Fruit fly (Drosophila melanogaster): ENCODE data around the gene nerfin-1.

The nerfin-1 gene

dm6 chr3L:872389-872972 lies 36.4 kb upstream of the nerfin-1 start (continued):
- no peak for TF ChIP-seq aop (GFP tag; IDR thresholded peaks at IDR 0.05)
- TF ChIP-seq CG10543 (GFP tag; optimal IDR thresholded peaks at IDR 0.05): peak; percentile 26
- TF ChIP-seq CG18011 (GFP tag; optimal IDR thresholded peaks at IDR 0.05): no peak
- no peak for TF ChIP-seq otp (GFP tag; IDR thresholded peaks at IDR 0.05)
- no peak for TF ChIP-seq psq (GFP tag; optimal IDR thresholded peaks at IDR 0.05)
- no peak for TF ChIP-seq gcm (GFP tag; optimal IDR thresholded peaks at IDR 0.05)
- TF ChIP-seq CG13775 (GFP tag; optimal IDR thresholded peaks at IDR 0.05): peak; percentile 55
- peak; percentile 45 for TF ChIP-seq gem (tag; optimal IDR thresholded peaks at IDR 0.05)
- no peak for TF ChIP-seq usp (GFP tag; optimal IDR thresholded peaks at IDR 0.05)
- TF ChIP-seq CG10979 (tag; optimal IDR thresholded peaks at IDR 0.05): peak; percentile 9
- no peak for TF ChIP-seq CG11695 (GFP tag; IDR thresholded peaks at IDR 0.05)
- no peak for TF ChIP-seq vfl (GFP tag; optimal IDR thresholded peaks at IDR 0.05)
- no peak for TF ChIP-seq sens-2 (GFP tag; IDR thresholded peaks at IDR 0.05)
- no peak for TF ChIP-seq CG31388 (GFP tag; optimal IDR thresholded peaks at IDR 0.05)
- peak; percentile 42 for TF ChIP-seq Dp (GFP tag; optimal IDR thresholded peaks at IDR 0.05)
- TF ChIP-seq bsh (GFP tag; optimal IDR thresholded peaks at IDR 0.05): peak in 1 of 2 experiments; percentile 38
- TF ChIP-seq mld (GFP tag; IDR thresholded peaks at IDR 0.05; ENCODE audit: partially characterized antibody): peak; percentile 74; the same call in 1 of the 3 replicates
- peak; percentile 80 for TF ChIP-seq CHES-1-like (GFP tag; optimal IDR thresholded peaks at IDR 0.05)
- TF ChIP-seq Atf-2 (GFP tag; optimal IDR thresholded peaks at IDR 0.05): peak; percentile 47
- no peak for TF ChIP-seq Asciz (GFP tag; optimal IDR thresholded peaks at IDR 0.05)
- peak; percentile 40 for TF ChIP-seq Hr3 (GFP tag; optimal IDR thresholded peaks at IDR 0.05)
- TF ChIP-seq CG13296 (GFP tag; optimal IDR thresholded peaks at IDR 0.05): no peak
- TF ChIP-seq Chrac-16 (GFP tag; optimal IDR thresholded peaks at IDR 0.05): peak; percentile 42
- peak; percentile 41 to 56 for TF ChIP-seq Pdp1 (GFP tag; optimal IDR thresholded peaks at IDR 0.05)
- peak; percentile 13 for TF ChIP-seq Atf3 (GFP tag; optimal IDR thresholded peaks at IDR 0.05)
- no peak for TF ChIP-seq CG15479 (GFP tag; optimal IDR thresholded peaks at IDR 0.05)
- TF ChIP-seq CG11723 (GFP tag; optimal IDR thresholded peaks at IDR 0.05): no peak
- TF ChIP-seq CG9215 (GFP tag; IDR thresholded peaks at IDR 0.05): peak; percentile 56
- peak; percentile 75 for TF ChIP-seq gro (GFP tag; optimal IDR thresholded peaks at IDR 0.05)
- peak; percentile 30; the same call in 1 of the 2 replicates for TF ChIP-seq CG14441 (GFP tag; IDR thresholded peaks at IDR 0.05)
- no peak for TF ChIP-seq MTF-1 (GFP tag; optimal IDR thresholded peaks at IDR 0.05; ENCODE audit: borderline replicate concordance)
- peak; percentile 80 for TF ChIP-seq inv (GFP tag; IDR thresholded peaks at IDR 0.05; ENCODE audit: partially characterized antibody)
- TF ChIP-seq schlank (tag; optimal IDR thresholded peaks at IDR 0.05): no peak
- TF ChIP-seq Hsf (GFP tag; optimal IDR thresholded peaks at IDR 0.05): peak; percentile 55
- no peak for TF ChIP-seq CG17802 (tag; optimal IDR thresholded peaks at IDR 0.05)
- no peak for TF ChIP-seq Hmx (GFP tag; optimal IDR thresholded peaks at IDR 0.05)
- no peak; the same call in 1 of the 2 replicates for TF ChIP-seq bbx (GFP tag; IDR thresholded peaks at IDR 0.05; ENCODE audit: partially characterized antibody)
- TF ChIP-seq exex (tag; optimal IDR thresholded peaks at IDR 0.05): peak; percentile 7
- TF ChIP-seq ro (GFP tag; IDR thresholded peaks at IDR 0.05): no peak
- TF ChIP-seq CG11504 (tag; optimal IDR thresholded peaks at IDR 0.05): peak; percentile 41
- no peak for TF ChIP-seq eyg (GFP tag; optimal IDR thresholded peaks at IDR 0.05)
- peak; percentile 9; the same call in 1 of the 2 replicates for TF ChIP-seq CG31441 (GFP tag; IDR thresholded peaks at IDR 0.05)
- TF ChIP-seq CG13123 (GFP tag; optimal IDR thresholded peaks at IDR 0.05): no peak
- TF ChIP-seq Gug (GFP tag; IDR thresholded peaks at IDR 0.05): peak; percentile 54; the same call in 2 of the 4 replicates
- peak; percentile 48 for TF ChIP-seq pum (GFP tag; optimal IDR thresholded peaks at IDR 0.05)
- no peak for TF ChIP-seq croc (GFP tag; conservative IDR thresholded peaks at IDR 0.05)
- TF ChIP-seq ssp (GFP tag; IDR thresholded peaks at IDR 0.05): no peak
- TF ChIP-seq Poxn (GFP tag; IDR thresholded peaks at IDR 0.05): no peak
- TF ChIP-seq klu (GFP tag; IDR thresholded peaks at IDR 0.05): no peak
- no peak for TF ChIP-seq kah (GFP tag; optimal IDR thresholded peaks at IDR 0.05)

Measured in whole organism, embryonic.